Fruit fly (Drosophila melanogaster) whole organism, embryonic: ENCODE measurements around the gene goe.
A peak's percentile ranks its signal among the peaks of the same experiment; 100 is the strongest.

ENCODE experiments used
- Ada2b ChIP-seq: fragments of 200-800 bp; sonication (Bioruptor generic); IDR thresholded peaks from 2 replicates; pipeline ENCODE4 v1.3.6; 2022; ENCODE audit warnings: missing biosample characterization, missing genetic modification characterization
- Atf3 ChIP-seq: fragments of 200-800 bp; sonication (Bioruptor generic); optimal IDR thresholded peaks from 3 replicates; lab custom pipeline; 2016; ENCODE audit warnings: missing biosample characterization, missing genetic modification characterization
- BtbVII ChIP-seq: fragments of 200-800 bp; sonication (Bioruptor generic); optimal IDR thresholded peaks from 3 replicates; lab custom pipeline; 2017; ENCODE audit warnings: missing biosample characterization, mild to moderate bottlenecking, missing genetic modification characterization
- CG11723 ChIP-seq: fragments of 200-800 bp; sonication (Bioruptor generic); optimal IDR thresholded peaks from 2 replicates; lab custom pipeline; 2017; ENCODE audit warnings: missing biosample characterization, mild to moderate bottlenecking, missing genetic modification characterization
- CG12071 ChIP-seq: fragments of 200-800 bp; sonication (Bioruptor generic); optimal IDR thresholded peaks from 3 replicates; lab custom pipeline; 2018; ENCODE audit warnings: missing biosample characterization, mild to moderate bottlenecking, missing genetic modification characterization
- CG12659 ChIP-seq: fragments of 200-800 bp; sonication (Bioruptor generic); optimal IDR thresholded peaks from 3 replicates; lab custom pipeline; 2017; ENCODE audit warnings: mild to moderate bottlenecking, missing biosample characterization, missing genetic modification reagents, missing genetic modification characterization
- CG12769 ChIP-seq: fragments of 200-800 bp; sonication (Bioruptor generic); optimal IDR thresholded peaks from 2 replicates; lab custom pipeline; 2019; ENCODE audit warnings: missing biosample characterization, mild to moderate bottlenecking, missing genetic modification characterization, moderate library complexity
- CG13424 ChIP-seq: fragments of 200-800 bp; sonication (Bioruptor generic); optimal IDR thresholded peaks from 2 replicates; lab custom pipeline; 2019; ENCODE audit warnings: missing biosample characterization, mild to moderate bottlenecking, missing genetic modification characterization, moderate library complexity
- CG14014 ChIP-seq: fragments of 200-800 bp; sonication (Bioruptor generic); IDR thresholded peaks from 2 replicates; pipeline ENCODE4 v1.3.6; 2022; ENCODE audit warnings: missing biosample characterization, missing genetic modification characterization
- CG15479 ChIP-seq: fragments of 200-800 bp; sonication (Bioruptor generic); optimal IDR thresholded peaks from 3 replicates; lab custom pipeline; 2019; ENCODE audit warnings: missing biosample characterization, mild to moderate bottlenecking, missing genetic modification characterization, moderate library complexity
- CG1603 ChIP-seq: fragments of 200-800 bp; sonication (Bioruptor generic); optimal IDR thresholded peaks from 2 replicates; lab custom pipeline; 2019; ENCODE audit warnings: missing biosample characterization, mild to moderate bottlenecking, missing genetic modification characterization, moderate library complexity
- CG30403 ChIP-seq: fragments of 200-800 bp; sonication (Bioruptor generic); optimal IDR thresholded peaks from 3 replicates; lab custom pipeline; 2016; ENCODE audit warnings: missing biosample characterization, missing genetic modification characterization
- CG31365 ChIP-seq: fragments of 200-800 bp; sonication (Bioruptor generic); optimal IDR thresholded peaks from 2 replicates; lab custom pipeline; 2018; ENCODE audit warnings: missing biosample characterization, mild to moderate bottlenecking, missing genetic modification characterization
- CG4424 ChIP-seq: fragments of 200-800 bp; sonication (Bioruptor generic); optimal IDR thresholded peaks from 3 replicates; lab custom pipeline; 2016; ENCODE audit warnings: missing biosample characterization, missing genetic modification characterization
- CG4730 ChIP-seq: fragments of 200-800 bp; sonication (Bioruptor generic); IDR thresholded peaks from 2 replicates; pipeline ENCODE4 v1.3.6; 2022; ENCODE audit warnings: missing biosample characterization, missing genetic modification characterization
- CG7357 ChIP-seq: fragments of 200-800 bp; sonication (Bioruptor generic); IDR thresholded peaks from 3 replicates; pipeline ENCODE4 v1.3.6; 2022; ENCODE audit warnings: missing biosample characterization, missing genetic modification characterization
- CG8290 ChIP-seq, 3 experiments: fragments of 200-800 bp; sonication (Bioruptor generic); optimal IDR thresholded peaks; 2 replicates each; lab custom pipeline; 2016 to 2019; ENCODE audit warnings: missing biosample characterization in 3 of 3, missing genetic modification characterization in 3 of 3, mild to moderate bottlenecking in 2 of 3, moderate library complexity in 1 of 3
- CG8924 ChIP-seq: fragments of 200-800 bp; optimal IDR thresholded peaks from 3 replicates; lab custom pipeline; 2019; ENCODE audit warnings: missing biosample characterization, mild to moderate bottlenecking, missing genetic modification characterization, moderate library complexity
- Dfd ChIP-seq, 2 experiments: fragments of >200 bp; optimal IDR thresholded peaks; 2 replicates each; lab custom pipeline; 2017; ENCODE audit warnings: missing biosample characterization in 2 of 2, missing genetic modification characterization in 2 of 2
- Doc2 ChIP-seq: fragments of 200-800 bp; sonication (Bioruptor generic); IDR thresholded peaks from 2 replicates; pipeline ENCODE4 v1.3.6; 2022; ENCODE audit warnings: missing biosample characterization, missing genetic modification characterization
- Drgx ChIP-seq: fragments of 200-800 bp; sonication (Bioruptor generic); IDR thresholded peaks from 2 replicates; pipeline ENCODE4 v1.3.6; 2022; ENCODE audit warnings: missing biosample characterization, missing genetic modification characterization
- Ets65A ChIP-seq: fragments of 200-800 bp; sonication (Bioruptor generic); peaks from one replicate; lab custom pipeline; 2016; ENCODE audit warnings: missing biosample characterization, missing genetic modification characterization
- Fer1 ChIP-seq: fragments of 200-800 bp; sonication (Bioruptor generic); optimal IDR thresholded peaks from 2 replicates; lab custom pipeline; 2017; ENCODE audit warnings: missing biosample characterization, mild to moderate bottlenecking, missing genetic modification characterization
- HHEX ChIP-seq: fragments of 200-800 bp; sonication (Bioruptor generic); optimal IDR thresholded peaks from 3 replicates; lab custom pipeline; 2017; ENCODE audit warnings: missing biosample characterization, mild to moderate bottlenecking, missing genetic modification characterization, missing genetic modification reagents
- Hmr ChIP-seq: fragments of 200-800 bp; sonication (Bioruptor generic); optimal IDR thresholded peaks from 3 replicates; lab custom pipeline; 2017; ENCODE audit warnings: mild to moderate bottlenecking, missing biosample characterization, missing genetic modification reagents, missing genetic modification characterization
- MBD-R2 ChIP-seq: fragments of 200-800 bp; sonication (Bioruptor generic); IDR thresholded peaks from 2 replicates; pipeline ENCODE4 v1.3.6; 2022; ENCODE audit warnings: missing biosample characterization, missing genetic modification characterization
- MESR4 ChIP-seq: fragments of 200-800 bp; sonication (Bioruptor generic); optimal IDR thresholded peaks from 2 replicates; lab custom pipeline; 2018; ENCODE audit warnings: missing biosample characterization, mild to moderate bottlenecking, missing genetic modification characterization, moderate library complexity
- Meics ChIP-seq: fragments of 200-800 bp; sonication (Bioruptor generic); optimal IDR thresholded peaks from 2 replicates; lab custom pipeline; 2017; ENCODE audit warnings: missing biosample characterization, mild to moderate bottlenecking, missing genetic modification characterization
- Oaz ChIP-seq: fragments of 200-800 bp; sonication (Bioruptor generic); IDR thresholded peaks from 2 replicates; pipeline ENCODE4 v1.3.6; 2022; ENCODE audit warnings: missing biosample characterization, missing genetic modification characterization
- Sox100B ChIP-seq: fragments of 200-800 bp; sonication (Bioruptor generic); optimal IDR thresholded peaks from 3 replicates; lab custom pipeline; 2018; ENCODE audit warnings: missing biosample characterization, mild to moderate bottlenecking, missing genetic modification characterization
- Sox102F ChIP-seq: fragments of 200-800 bp; sonication (Bioruptor generic); optimal IDR thresholded peaks from 2 replicates; lab custom pipeline; 2018; ENCODE audit warnings: missing biosample characterization, mild to moderate bottlenecking, missing genetic modification characterization, moderate library complexity
- Vsx1 ChIP-seq: fragments of 200-800 bp; sonication (Bioruptor generic); optimal IDR thresholded peaks from 2 replicates; lab custom pipeline; 2017; ENCODE audit warnings: missing biosample characterization, mild to moderate bottlenecking, missing genetic modification characterization, missing genetic modification reagents
- Xbp1 ChIP-seq: fragments of 200-800 bp; sonication (Bioruptor generic); optimal IDR thresholded peaks from 3 replicates; lab custom pipeline; 2016; ENCODE audit warnings: missing biosample characterization, mild to moderate bottlenecking, missing genetic modification characterization
- ab ChIP-seq: fragments of 200-800 bp; sonication (Bioruptor generic); optimal IDR thresholded peaks from 2 replicates; lab custom pipeline; 2016; ENCODE audit warnings: missing biosample characterization, missing genetic modification characterization
- ara ChIP-seq: fragments of 200-800 bp; sonication (Bioruptor generic); IDR thresholded peaks from 2 replicates; pipeline ENCODE4 v1.3.6; 2022; ENCODE audit warnings: missing biosample characterization, missing genetic modification characterization
- chif ChIP-seq, 2 experiments: fragments of 200-800 bp; sonication (Bioruptor generic); optimal IDR thresholded peaks; 3 replicates each; lab custom pipeline; 2016; ENCODE audit warnings: missing biosample characterization in 2 of 2, missing genetic modification characterization in 2 of 2
- da ChIP-seq: fragments of 200-800 bp; sonication (Bioruptor generic); optimal IDR thresholded peaks from 2 replicates; lab custom pipeline; 2016; ENCODE audit warnings: missing biosample characterization, missing genetic modification characterization
- dmrt99B ChIP-seq: fragments of 200-800 bp; sonication (Bioruptor generic); optimal IDR thresholded peaks from 2 replicates; lab custom pipeline; 2018; ENCODE audit warnings: missing biosample characterization, mild to moderate bottlenecking, missing genetic modification characterization, moderate library complexity
- exex ChIP-seq: fragments of 200-800 bp; sonication (Bioruptor generic); optimal IDR thresholded peaks from 4 replicates; lab custom pipeline; 2018; ENCODE audit warnings: missing biosample characterization, mild to moderate bottlenecking, missing genetic modification characterization, moderate library complexity
- fd64A ChIP-seq: fragments of 200-800 bp; sonication (Bioruptor generic); optimal IDR thresholded peaks from 3 replicates; lab custom pipeline; 2018; ENCODE audit warnings: missing biosample characterization, mild to moderate bottlenecking, missing genetic modification characterization
- gro ChIP-seq: fragments of 200-800 bp; sonication (Bioruptor generic); optimal IDR thresholded peaks from 2 replicates; lab custom pipeline; 2016; ENCODE audit warnings: missing biosample characterization, missing genetic modification characterization
- knrl ChIP-seq: fragments of 200-800 bp; sonication (Bioruptor generic); IDR thresholded peaks from 3 replicates; pipeline ENCODE4 v1.3.6; 2022; ENCODE audit warnings: missing biosample characterization, missing genetic modification characterization; ENCODE audit not compliant: partially characterized antibody
- nom ChIP-seq: fragments of 200-800 bp; sonication (Bioruptor generic); optimal IDR thresholded peaks from 2 replicates; lab custom pipeline; 2017; ENCODE audit warnings: missing biosample characterization, missing genetic modification characterization, mild to moderate bottlenecking, moderate library complexity, missing genetic modification reagents
- row ChIP-seq: fragments of 200-800 bp; sonication (Bioruptor generic); IDR thresholded peaks from 3 replicates; pipeline ENCODE4 v1.3.6; 2022; ENCODE audit warnings: missing biosample characterization, missing genetic modification characterization
- schlank ChIP-seq: fragments of 200-800 bp; sonication (Bioruptor generic); optimal IDR thresholded peaks from 2 replicates; lab custom pipeline; 2018; ENCODE audit warnings: missing biosample characterization, mild to moderate bottlenecking, missing genetic modification characterization
- so ChIP-seq: fragments of 200-800 bp; sonication (Bioruptor generic); IDR thresholded peaks from 3 replicates; pipeline ENCODE4 v1.3.6; 2022; ENCODE audit warnings: missing biosample characterization, missing genetic modification characterization
- tin ChIP-seq: fragments of 200-800 bp; sonication (Bioruptor generic); optimal IDR thresholded peaks from 3 replicates; lab custom pipeline; 2016; ENCODE audit warnings: missing biosample characterization, missing genetic modification characterization
- zen2 ChIP-seq: fragments of 200-800 bp; sonication (Bioruptor generic); IDR thresholded peaks from 3 replicates; pipeline ENCODE4 v1.3.6; 2022; ENCODE audit warnings: missing biosample characterization, missing genetic modification characterization; ENCODE audit not compliant: partially characterized antibody

The goe gene

dm6 chrX:16750712-16751578 is 765 bp downstream of the goe start (continued):
- TF ChIP-seq MESR4 (GFP tag; lab: Kevin White, UChicago) (no peak), CG12659 (GFP tag; lab: Kevin White, UChicago) (peak; percentile 81), CG12071 (GFP tag; lab: Kevin White, UChicago) (peak; percentile 40), CG8290 (GFP tag; optimal IDR thresholded peaks at IDR 0.05; lab: Kevin White, UChicago) (peak; percentile 58), CG8290 (tag; optimal IDR thresholded peaks at IDR 0.05; lab: Kevin White, UChicago) (peak in 1 of 2 experiments; percentile 36), CG8924 (tag; lab: Kevin White, UChicago) (peak; percentile 83), CG11723 (GFP tag; lab: Kevin White, UChicago) (peak; percentile 63), ab (GFP tag; lab: Kevin White, UChicago) (no peak), fd64A (GFP tag; lab: Kevin White, UChicago) (peak; percentile 59), Doc2 (GFP tag; lab: Robert Waterston, UW) (no peak), CG30403 (peak; percentile 66), CG12769 (tag; lab: Kevin White, UChicago) (peak; percentile 18), CG13424 (tag; lab: Kevin White, UChicago) (peak; percentile 86), schlank (tag; lab: Kevin White, UChicago) (peak; percentile 16), Dfd (GFP tag; optimal IDR thresholded peaks at IDR 0.05; lab: Kevin White, UChicago) (no peak), gro (peak; percentile 50), BtbVII (GFP tag; lab: Kevin White, UChicago) (peak; percentile 75), Oaz (GFP tag; lab: Robert Waterston, UW) (peak; percentile 59), Ada2b (GFP tag; lab: Robert Waterston, UW) (no peak), zen2 (GFP tag; lab: Robert Waterston, UW) (no peak), Hmr (GFP tag; lab: Kevin White, UChicago) (peak; percentile 62), Xbp1 (GFP tag; lab: Kevin White, UChicago) (peak; percentile 60), Meics (peak; percentile 74), Drgx (peak; percentile 86), Fer1 (GFP tag; lab: Kevin White, UChicago) (peak; percentile 81), row (GFP tag; lab: Robert Waterston, UW) (peak; percentile 79), so (GFP tag; lab: Robert Waterston, UW) (peak; percentile 79; the same call in 1 of the 3 replicates), Atf3 (no peak), CG31365 (tag; lab: Kevin White, UChicago) (peak; percentile 9), Sox100B (GFP tag; lab: Kevin White, UChicago) (peak; percentile 81), knrl (GFP tag; lab: Robert Waterston, UW) (no peak), CG7357 (GFP tag; lab: Robert Waterston, UW) (peak; percentile 44; the same call in 2 of the 3 replicates), chif (GFP tag; optimal IDR thresholded peaks at IDR 0.05; lab: Kevin White, UChicago) (peak in 1 of 2 experiments; percentile 16), CG1603 (peak; percentile 29), Ets65A (GFP tag; lab: Kevin White, UChicago) (peak; percentile 90), CG4424 (GFP tag; lab: Kevin White, UChicago) (peak; percentile 71), CG15479 (GFP tag; lab: Kevin White, UChicago) (peak; percentile 30), CG4730 (GFP tag; lab: Robert Waterston, UW) (peak; percentile 35), nom (GFP tag; lab: Kevin White, UChicago) (peak; percentile 97), HHEX (GFP tag; lab: Kevin White, UChicago) (peak; percentile 75), Vsx1 (GFP tag; lab: Kevin White, UChicago) (peak; percentile 62), exex (peak; percentile 22), Sox102F (GFP tag; lab: Kevin White, UChicago) (peak; percentile 71), CG14014 (GFP tag; lab: Robert Waterston, UW) (peak; percentile 54; the same call in 1 of the 2 replicates), dmrt99B (peak; percentile 84), da (no peak), ara (peak; percentile 53; the same call in 1 of the 2 replicates), tin (GFP tag; lab: Kevin White, UChicago) (peak; percentile 59), MBD-R2 (GFP tag; lab: Robert Waterston, UW) (peak; percentile 12; the same call in 1 of the 2 replicates)
